Worm (Caenorhabditis elegans): ENCODE results near the gene C25H3.11.

C25H3.11 gene

ce11 chrII:5697338-5697737 lies 8.5 kb upstream of the C25H3.11 start:
- no peak for TF ChIP-seq dsc-1 (tag; optimal IDR thresholded peaks at IDR 0.05)
- no peak for TF ChIP-seq efl-3 (GFP tag; optimal IDR thresholded peaks at IDR 0.05)
- TF ChIP-seq hpl-2 (GFP tag; optimal IDR thresholded peaks at IDR 0.05): no peak
- no peak for TF ChIP-seq fkh-10 (GFP tag; optimal IDR thresholded peaks at IDR 0.05)
- TF ChIP-seq nhr-84 (tag; optimal IDR thresholded peaks at IDR 0.05): no peak
- TF ChIP-seq jun-1 (tag; optimal IDR thresholded peaks at IDR 0.05): no peak
- no peak for TF ChIP-seq dpl-1 (GFP tag; optimal IDR thresholded peaks at IDR 0.05)
- no peak for TF ChIP-seq pag-3 (tag; optimal IDR thresholded peaks at IDR 0.05; ENCODE audit: borderline replicate concordance, insufficient read depth)
- TF ChIP-seq C34B4.2 (tag; optimal IDR thresholded peaks at IDR 0.05): no peak

- TF ChIP-seq nhr-20 (tag; optimal IDR thresholded peaks at IDR 0.05) (no peak), lin-39 (tag; optimal IDR thresholded peaks at IDR 0.05) (no peak), nhr-76 (tag; optimal IDR thresholded peaks at IDR 0.05) (no peak), lin-14 (GFP tag; optimal IDR thresholded peaks at IDR 0.05) (no peak), dsc-1 (tag; optimal IDR thresholded peaks at IDR 0.05) (no peak), ceh-90 (tag; optimal IDR thresholded peaks at IDR 0.05) (no peak), sup-37 (GFP tag; optimal IDR thresholded peaks at IDR 0.05) (no peak), nhr-84 (tag; optimal IDR thresholded peaks at IDR 0.05) (no peak), pag-3 (tag; optimal IDR thresholded peaks at IDR 0.05; ENCODE audit: borderline replicate concordance, insufficient read depth) (no peak), rnt-1 (tag; optimal IDR thresholded peaks at IDR 0.05) (no peak), isw-1 (GFP tag; IDR thresholded peaks at IDR 0.05) (no peak), irx-1 (tag; optimal IDR thresholded peaks at IDR 0.05) (no peak), fkh-8 (tag; optimal IDR thresholded peaks at IDR 0.05) (no peak)
These were observed 7.4 kb upstream of the C25H3.11 start for ce11 chrII:5696218-5696617.

ce11 chrII:5694798-5695197 lies 6.0 kb upstream of the C25H3.11 start, which contains the start of gene C25H3.14:
C25H3.14 (plus strand) TSS chrII:5695098.
- no peak for TF ChIP-seq lin-39 (tag; optimal IDR thresholded peaks at IDR 0.05)
- TF ChIP-seq unc-30 (tag; optimal IDR thresholded peaks at IDR 0.05): no peak
- TF ChIP-seq ztf-4 (tag; optimal IDR thresholded peaks at IDR 0.05): no peak
- TF ChIP-seq aly-2 (tag; optimal IDR thresholded peaks at IDR 0.05): no peak
- no peak for TF ChIP-seq skn-1 (tag; optimal IDR thresholded peaks at IDR 0.05)
- no peak for TF ChIP-seq elt-3 (tag; optimal IDR thresholded peaks at IDR 0.05)
- no peak for TF ChIP-seq sup-37 (GFP tag; optimal IDR thresholded peaks at IDR 0.05)
- TF ChIP-seq snpc-4 (tag; optimal IDR thresholded peaks at IDR 0.05): no peak
- no peak for TF ChIP-seq Y116A8C.19 (tag; optimal IDR thresholded peaks at IDR 0.05; ENCODE audit: borderline replicate concordance)
- TF ChIP-seq efl-1 (optimal IDR thresholded peaks at IDR 0.05): no peak
- no peak for TF ChIP-seq efl-1 (GFP tag; optimal IDR thresholded peaks at IDR 0.05 in 1 of 2)
- no peak for TF ChIP-seq ztf-11 (tag; optimal IDR thresholded peaks at IDR 0.05)
- TF ChIP-seq pax-3 (tag; optimal IDR thresholded peaks at IDR 0.05): no peak

- TF ChIP-seq grh-1 (GFP tag; IDR thresholded peaks at IDR 0.05) (no peak), fkh-10 (GFP tag; optimal IDR thresholded peaks at IDR 0.05) (no peak), swsn-7 (tag; optimal IDR thresholded peaks at IDR 0.05) (no peak), efl-1 (optimal IDR thresholded peaks at IDR 0.05) (no peak), efl-1 (GFP tag; optimal IDR thresholded peaks at IDR 0.05 in 1 of 2) (peak in 1 of 2 experiments; percentile 61), fkh-4 (tag; optimal IDR thresholded peaks at IDR 0.05; ENCODE audit: borderline replicate concordance) (no peak), nhr-28 (tag; optimal IDR thresholded peaks at IDR 0.05) (no peak)
These were observed 5.1 kb upstream of the C25H3.11 start, which contains the start of gene C25H3.3 for ce11 chrII:5693893-5694292. C25H3.3 (plus strand) TSS chrII:5694193.

ce11 chrII:5691216-5691771 lies 2.5 kb upstream of the C25H3.11 start, which contains the start of the genes ndub-5 and eif-2D:
ndub-5 (minus strand) TSS chrII:5691353.
eif-2D (plus strand) TSS chrII:5691721.
- TF ChIP-seq Y116A8C.19 (tag; optimal IDR thresholded peaks at IDR 0.05; ENCODE audit: borderline replicate concordance): no peak
- no peak for TF ChIP-seq lin-13 (GFP tag; optimal IDR thresholded peaks at IDR 0.05)
- peak in 1 of 2 experiments; percentile 36 for TF ChIP-seq lsy-2 (tag; optimal IDR thresholded peaks at IDR 0.05)
- TF ChIP-seq mdl-1 (tag; optimal IDR thresholded peaks at IDR 0.05): no peak
- TF ChIP-seq mep-1 (tag; optimal IDR thresholded peaks at IDR 0.05): no peak
- TF ChIP-seq lin-35 (GFP tag; optimal IDR thresholded peaks at IDR 0.05): peak in 1 of 2 experiments; percentile 25
- no peak for TF ChIP-seq skn-1 (tag; optimal IDR thresholded peaks at IDR 0.05)
- peak in 1 of 3 experiments; percentile 38 for TF ChIP-seq dpl-1 (GFP tag; optimal IDR thresholded peaks at IDR 0.05)
- no peak for TF ChIP-seq swsn-7 (tag; optimal IDR thresholded peaks at IDR 0.05)
- no peak for TF ChIP-seq isw-1 (GFP tag; IDR thresholded peaks at IDR 0.05)
- TF ChIP-seq efl-1 (optimal IDR thresholded peaks at IDR 0.05): no peak
- peak in 1 of 2 experiments; percentile 79 for TF ChIP-seq efl-1 (GFP tag; optimal IDR thresholded peaks at IDR 0.05 in 1 of 2)
- TF ChIP-seq fkh-8 (tag; optimal IDR thresholded peaks at IDR 0.05): no peak
- peak; percentile 19 for TF ChIP-seq lin-14 (GFP tag; optimal IDR thresholded peaks at IDR 0.05)
- TF ChIP-seq nhr-71 (tag; optimal IDR thresholded peaks at IDR 0.05): peak; percentile 12
